Worm (Caenorhabditis elegans): ENCODE data around the gene C38D4.10.

C38D4.10 gene

ce11 chrIII:4756983-4757382 is 25.3 kb upstream of the C38D4.10 start, which contains the start of gene fbxl-2 (continued):
- 0 out of 2 replicates have a peak, but pooled peaks have one; percentile 54 for TF ChIP-seq snpc-1.2 (GFP tag; IDR thresholded peaks at IDR 0.05)
- peak; percentile 28 for TF ChIP-seq F49E8.2 (tag; optimal IDR thresholded peaks at IDR 0.05; ENCODE audit: borderline replicate concordance)
- peak; percentile 79 for TF ChIP-seq lin-15B (tag; optimal IDR thresholded peaks at IDR 0.05)
- TF ChIP-seq ctbp-1 (GFP tag; IDR thresholded peaks at IDR 0.05), result peak; percentile 85
- TF ChIP-seq daf-8 (GFP tag; IDR thresholded peaks at IDR 0.05), result no peak
- TF ChIP-seq ZK546.5 (tag; optimal IDR thresholded peaks at IDR 0.05), result peak in 1 of 2 experiments; percentile 54
- peak; percentile 70 for TF ChIP-seq nhr-48 (tag; optimal IDR thresholded peaks at IDR 0.05)
- no peak for TF ChIP-seq T20F7.1 (GFP tag; optimal IDR thresholded peaks at IDR 0.05)
- peak; percentile 88 for TF ChIP-seq arid-1 (GFP tag; conservative IDR thresholded peaks at IDR 0.05)
- TF ChIP-seq tra-1 (GFP tag; IDR thresholded peaks at IDR 0.05), result peak; percentile 84

ce11 chrIII:4762846-4763245 is 19.5 kb upstream of the C38D4.10 start:
- TF ChIP-seq set-16 (GFP tag; IDR thresholded peaks at IDR 0.05) (peak; percentile 78), aha-1 (tag) (no peak)

- TF ChIP-seq unc-130 (GFP tag; optimal IDR thresholded peaks at IDR 0.05) (no peak), ztf-7 (tag; optimal IDR thresholded peaks at IDR 0.05) (no peak), nhr-48 (tag; optimal IDR thresholded peaks at IDR 0.05) (no peak), nhr-77 (tag; optimal IDR thresholded peaks at IDR 0.05) (no peak), Y75B8A.6 (GFP tag; IDR thresholded peaks at IDR 0.05) (no peak), lin-13 (GFP tag; optimal IDR thresholded peaks at IDR 0.05) (no peak), zfp-2 (tag; optimal IDR thresholded peaks at IDR 0.05) (no peak), unc-62 (GFP tag; optimal IDR thresholded peaks at IDR 0.05 in 1 of 2) (no peak), unc-62 (tag; optimal IDR thresholded peaks at IDR 0.05) (no peak), T20F7.1 (GFP tag; optimal IDR thresholded peaks at IDR 0.05) (no peak), arid-1 (GFP tag; conservative IDR thresholded peaks at IDR 0.05) (no peak), mdt-29 (GFP tag; IDR thresholded peaks at IDR 0.05) (no peak)
These were observed 18.8 kb upstream of the C38D4.10 start, which contains the start of gene B0393.4 for ce11 chrIII:4763509-4763908. TSS of gene B0393.4 (minus strand) at chrIII:4763609.

ce11 chrIII:4765474-4765873 is 16.9 kb upstream of the C38D4.10 start, which contains the start of gene B0393.5:
TSS of gene B0393.5 (plus strand) at chrIII:4765774.
- peak; percentile 18 for TF ChIP-seq mxl-3 (GFP tag; optimal IDR thresholded peaks at IDR 0.05)
- no peak for TF ChIP-seq spr-3 (GFP tag; optimal IDR thresholded peaks at IDR 0.05)
- TF ChIP-seq aha-1 (tag), result peak; percentile 4
- TF ChIP-seq ceh-62 (tag; optimal IDR thresholded peaks at IDR 0.05), result no peak

- TF ChIP-seq arid-1 (GFP tag; conservative IDR thresholded peaks at IDR 0.05) (no peak), madf-5 (GFP tag; IDR thresholded peaks at IDR 0.05) (no peak), unc-62 (GFP tag; optimal IDR thresholded peaks at IDR 0.05 in 1 of 2) (peak in 1 of 2 experiments; percentile 75), unc-62 (tag; optimal IDR thresholded peaks at IDR 0.05) (no peak), lir-3 (tag; optimal IDR thresholded peaks at IDR 0.05) (no peak), nhr-41 (GFP tag; IDR thresholded peaks at IDR 0.05) (no peak), aha-1 (tag) (no peak), fkh-10 (GFP tag; optimal IDR thresholded peaks at IDR 0.05) (no peak), Y5F2A.4 (GFP tag; optimal IDR thresholded peaks at IDR 0.05) (no peak), nhr-28 (tag; optimal IDR thresholded peaks at IDR 0.05) (peak; percentile 47), dve-1 (tag; optimal IDR thresholded peaks at IDR 0.05; ENCODE audit: insufficient read depth) (no peak), rbr-2 (tag; optimal IDR thresholded peaks at IDR 0.05) (no peak), lin-15B (tag; optimal IDR thresholded peaks at IDR 0.05) (no peak), mdl-1 (tag; optimal IDR thresholded peaks at IDR 0.05) (no peak), nhr-102 (tag; optimal IDR thresholded peaks at IDR 0.05) (no peak), tag-97 (GFP tag; IDR thresholded peaks at IDR 0.05) (no peak), mxl-3 (GFP tag; optimal IDR thresholded peaks at IDR 0.05) (peak; percentile 9), nhr-237 (tag; optimal IDR thresholded peaks at IDR 0.05) (no peak), unc-39 (tag; optimal IDR thresholded peaks at IDR 0.05) (no peak), lin-38 (GFP tag; IDR thresholded peaks at IDR 0.05) (no peak), T20F7.1 (GFP tag; optimal IDR thresholded peaks at IDR 0.05) (no peak), F10B5.3 (tag; optimal IDR thresholded peaks at IDR 0.05) (no peak)
These were observed 15.5 kb upstream of the C38D4.10 start for ce11 chrIII:4766842-4767241.
